Fruit fly (Drosophila melanogaster) whole organism, prepupa: ENCODE measurements around the gene ppan.

ENCODE experiments used
- CG11762 ChIP-seq: fragments of 200-800 bp; sonication (Bioruptor generic); optimal IDR thresholded peaks from 3 replicates; lab custom pipeline; 2016; ENCODE audit warnings: missing biosample characterization, missing genetic modification characterization; ENCODE audit not compliant: insufficient read depth
- CG31627 ChIP-seq: fragments of 200-800 bp; sonication (Bioruptor generic); optimal IDR thresholded peaks from 3 replicates; lab custom pipeline; 2016; ENCODE audit warnings: missing biosample characterization, missing genetic modification characterization
- Sox102F ChIP-seq: fragments of 200-800 bp; sonication (Bioruptor generic); optimal IDR thresholded peaks from 2 replicates; lab custom pipeline; 2016; ENCODE audit warnings: missing biosample characterization, mild to moderate bottlenecking, missing genetic modification characterization
- achi ChIP-seq: fragments of 200-800 bp; sonication (Bioruptor generic); optimal IDR thresholded peaks from 3 replicates; lab custom pipeline; 2016; ENCODE audit warnings: missing biosample characterization, missing genetic modification characterization
- ss ChIP-seq, 2 experiments: fragments of 200-800 bp; sonication (Bioruptor generic); optimal IDR thresholded peaks; 2 replicates in 1 of 2; 3 replicates in 1 of 2; lab custom pipeline; 2017 to 2018; ENCODE audit warnings: mild to moderate bottlenecking in 2 of 2, missing biosample characterization in 2 of 2, missing genetic modification characterization in 2 of 2, moderate library complexity in 1 of 2

dm6 chr3R:21116057-21116456 lies at the start of gene ppan:
- TF ChIP-seq CG11762 (GFP tag; lab: Kevin White, UChicago) (no peak), CG31627 (no peak), Sox102F (GFP tag; lab: Kevin White, UChicago) (no peak), ss (GFP tag; optimal IDR thresholded peaks at IDR 0.05; lab: Kevin White, UChicago) (no peak), achi (GFP tag; lab: Kevin White, UChicago) (no peak)
